Worm (Caenorhabditis elegans): Measurements from ENCODE around the gene fat-4.

DNA sequence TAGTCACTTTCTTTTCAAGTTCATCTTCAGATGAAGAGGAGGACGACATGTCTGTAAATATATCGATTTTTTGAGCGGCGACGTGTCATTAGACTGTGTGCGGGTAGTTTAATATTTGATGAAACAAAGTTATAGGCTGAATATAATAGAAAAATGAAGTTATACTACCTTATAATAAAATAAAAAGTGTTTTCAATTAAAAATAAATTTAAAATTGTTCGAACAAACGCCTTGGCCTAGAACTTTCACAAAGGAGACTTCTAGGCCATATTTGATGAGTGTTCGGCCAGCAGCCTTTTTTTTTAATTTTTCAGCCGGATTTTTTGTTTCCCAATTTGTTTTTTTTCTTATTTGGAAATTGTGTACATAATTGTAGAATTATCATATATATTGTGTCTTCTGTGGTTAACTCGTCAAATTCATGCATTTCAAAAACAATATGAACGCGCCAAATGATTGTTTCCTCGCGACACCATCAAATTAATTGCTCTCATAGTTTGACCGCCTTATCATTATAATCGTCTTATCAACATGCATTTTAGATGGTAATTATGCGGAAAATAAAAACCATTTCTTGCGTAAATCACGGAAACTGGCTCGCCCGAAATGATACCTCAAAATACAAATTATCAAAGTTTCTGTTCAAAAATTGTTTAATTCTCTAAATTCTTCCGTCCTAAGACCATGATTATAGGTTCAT, 1.8 kb upstream of the fat-4 start, which contains the start of gene T13F2.2:
- TF ChIP-seq pha-4 (tag; optimal IDR thresholded peaks at IDR 0.05) (no peak), ceh-9 (tag; optimal IDR thresholded peaks at IDR 0.05) (no peak), nfya-1 (tag; optimal IDR thresholded peaks at IDR 0.05) (no peak), sox-4 (tag; optimal IDR thresholded peaks at IDR 0.05) (no peak), ceh-19 (GFP tag; optimal IDR thresholded peaks at IDR 0.05) (no peak), dmd-4 (tag; optimal IDR thresholded peaks at IDR 0.05; ENCODE audit: borderline replicate concordance) (no peak)

Data from whole organism, late embryonic.